Worm (Caenorhabditis elegans) whole organism, young adult: ENCODE results near the gene C16C10.13.

Source experiments
- D2030.7 ChIP-seq: fragments of 200-800 bp; sonication (Bioruptor generic); IDR thresholded peaks from 2 replicates; pipeline ENCODE4 v1.3.6; 2022; ENCODE audit warnings: missing genetic modification reagents, missing genetic modification characterization, missing compliant biosample characterization
- F33H1.4 ChIP-seq: fragments of 200-800 bp; sonication (Bioruptor generic); IDR thresholded peaks from 2 replicates; pipeline ENCODE4 v1.3.6; 2022; ENCODE audit warnings: missing genetic modification reagents, missing genetic modification characterization, missing compliant biosample characterization
- F55B11.4 ChIP-seq: sonication (generic microtip); optimal IDR thresholded peaks from 2 replicates; lab custom pipeline; 2016; ENCODE audit warnings: missing compliant biosample characterization, missing genetic modification characterization, borderline replicate concordance; ENCODE audit not compliant: insufficient read depth
- K11D2.4 ChIP-seq: fragments of 200-800 bp; sonication (Bioruptor generic); IDR thresholded peaks from 2 replicates; pipeline ENCODE4 v1.3.6; 2022; ENCODE audit warnings: missing genetic modification reagents, missing genetic modification characterization, missing compliant biosample characterization
- T07F8.4 ChIP-seq: sonication (generic microtip); optimal IDR thresholded peaks from 2 replicates; lab custom pipeline; 2016; ENCODE audit warnings: mild to moderate bottlenecking, missing genetic modification characterization, moderate library complexity, missing compliant biosample characterization
- T26A5.8 ChIP-seq: sonication (generic microtip); optimal IDR thresholded peaks from 2 replicates; lab custom pipeline; 2016; ENCODE audit warnings: missing genetic modification characterization, missing compliant biosample characterization
- Y53G8AR.9 ChIP-seq: fragments of 200-800 bp; sonication (Bioruptor generic); conservative IDR thresholded peaks from 2 replicates; pipeline ENCODE4 v1.3.6; 2022; ENCODE audit warnings: missing genetic modification reagents, missing genetic modification characterization, missing compliant biosample characterization
- aptf-2 ChIP-seq: fragments of 200-800 bp; sonication (Bioruptor generic); conservative IDR thresholded peaks from 2 replicates; pipeline ENCODE4 v1.3.6; 2022; ENCODE audit warnings: missing genetic modification reagents, missing genetic modification characterization, missing compliant biosample characterization
- atf-7 ChIP-seq: sonication (generic microtip); optimal IDR thresholded peaks from 2 replicates; lab custom pipeline; 2017; ENCODE audit warnings: mild to moderate bottlenecking, missing genetic modification characterization, missing compliant biosample characterization
- attf-6 ChIP-seq: fragments of 200-800 bp; sonication (Bioruptor generic); IDR thresholded peaks from 2 replicates; pipeline ENCODE4 v1.3.6; 2022; ENCODE audit warnings: missing genetic modification reagents, missing genetic modification characterization, missing compliant biosample characterization
- bed-1 ChIP-seq: fragments of 200-800 bp; sonication (Bioruptor generic); IDR thresholded peaks from 2 replicates; pipeline ENCODE4 v1.3.6; 2022; ENCODE audit warnings: missing genetic modification reagents, missing genetic modification characterization, missing compliant biosample characterization
- bed-2 ChIP-seq: fragments of 200-800 bp; sonication (Bioruptor generic); IDR thresholded peaks from 2 replicates; pipeline ENCODE4 v1.3.6; 2022; ENCODE audit warnings: missing genetic modification reagents, missing genetic modification characterization, missing compliant biosample characterization
- cebp-1 ChIP-seq, 2 experiments: fragments of 200-800 bp in 1 of 2; sonication (Bioruptor generic) in 1 of 2; sonication (generic microtip) in 1 of 2; IDR thresholded peaks in 1 of 2; optimal IDR thresholded peaks in 1 of 2; 2 replicates each; pipeline versions ENCODE4 v1.3.6 to Lab custom; 2017 to 2022; ENCODE audit warnings: missing compliant biosample characterization in 2 of 2, missing genetic modification characterization in 2 of 2, mild to moderate bottlenecking in 1 of 2, missing genetic modification reagents in 1 of 2, moderate library complexity in 1 of 2
- cebp-2 ChIP-seq: fragments of 200-800 bp; sonication (Bioruptor generic); IDR thresholded peaks from 2 replicates; pipeline ENCODE4 v1.3.6; 2022; ENCODE audit warnings: missing genetic modification characterization, missing compliant biosample characterization
- ceh-58 ChIP-seq: fragments of 200-800 bp; sonication (Bioruptor generic); IDR thresholded peaks from 2 replicates; pipeline ENCODE4 v1.3.6; 2022; ENCODE audit warnings: missing genetic modification characterization, missing compliant biosample characterization
- ceh-79 ChIP-seq: sonication (generic microtip); optimal IDR thresholded peaks from 2 replicates; lab custom pipeline; 2017; ENCODE audit warnings: mild to moderate bottlenecking, missing genetic modification characterization, missing compliant biosample characterization
- ceh-91 ChIP-seq: fragments of 200-800 bp; sonication (Bioruptor generic); IDR thresholded peaks from 2 replicates; pipeline ENCODE4 v1.3.6; 2022; ENCODE audit warnings: missing genetic modification reagents, missing genetic modification characterization, missing compliant biosample characterization
- chd-7 ChIP-seq: sonication (generic microtip); optimal IDR thresholded peaks from 2 replicates; lab custom pipeline; 2016; ENCODE audit warnings: mild to moderate bottlenecking, missing genetic modification characterization, moderate library complexity, missing compliant biosample characterization
- die-1 ChIP-seq: sonication (generic microtip); optimal IDR thresholded peaks from 2 replicates; lab custom pipeline; 2016; ENCODE audit warnings: missing genotype, mild to moderate bottlenecking, missing genetic modification characterization, missing compliant biosample characterization
- dpl-1 ChIP-seq: fragments of 150-350 bp; optimal IDR thresholded peaks from 2 replicates; lab custom pipeline; 2014; ENCODE audit warnings: missing biosample characterization, missing genetic modification reagents, missing genetic modification characterization
- efl-1 ChIP-seq: fragments of 150-350 bp; optimal IDR thresholded peaks from 2 replicates; lab custom pipeline; 2014; ENCODE audit warnings: missing biosample characterization, missing genetic modification reagents, missing genetic modification characterization
- gei-17 ChIP-seq: fragments of 200-800 bp; sonication (Bioruptor generic); optimal IDR thresholded peaks from 2 replicates; lab custom pipeline; 2018; ENCODE audit warnings: mild to moderate bottlenecking, missing genetic modification characterization, missing compliant biosample characterization
- let-607 ChIP-seq, 2 experiments: fragments of 200-800 bp in 1 of 2; sonication (Bioruptor generic) in 1 of 2; sonication (generic microtip) in 1 of 2; optimal IDR thresholded peaks; 2 replicates each; lab custom pipeline; 2016 to 2018; ENCODE audit warnings: mild to moderate bottlenecking in 2 of 2, missing compliant biosample characterization in 2 of 2, missing genetic modification characterization in 2 of 2, moderate library complexity in 2 of 2, missing genotype in 1 of 2
- lin-26 ChIP-seq: fragments of 200-800 bp; sonication (Bioruptor generic); IDR thresholded peaks from 2 replicates; pipeline ENCODE4 v1.3.6; 2022; ENCODE audit warnings: missing genetic modification reagents, missing genetic modification characterization, missing compliant biosample characterization
- lin-35 ChIP-seq, 3 experiments: fragments of 150-350 bp in 2 of 3; sonication (generic microtip) in 1 of 3; optimal IDR thresholded peaks; 2 replicates each; lab custom pipeline; 2014 to 2018; ENCODE audit warnings: missing biosample characterization in 3 of 3, missing genetic modification characterization in 3 of 3, missing genetic modification reagents in 3 of 3
- lin-40 ChIP-seq: sonication (generic microtip); optimal IDR thresholded peaks from 2 replicates; lab custom pipeline; 2016; ENCODE audit warnings: missing genetic modification characterization, mild to moderate bottlenecking, missing compliant biosample characterization, missing genotype, missing genetic modification reagents
- lin-54 ChIP-seq: fragments of 200-800 bp; sonication (Bioruptor generic); optimal IDR thresholded peaks from 2 replicates; lab custom pipeline; 2018; ENCODE audit warnings: mild to moderate bottlenecking, missing genetic modification characterization, missing compliant biosample characterization
- madf-10 ChIP-seq: sonication (generic microtip); optimal IDR thresholded peaks from 2 replicates; lab custom pipeline; 2016; ENCODE audit warnings: mild to moderate bottlenecking, missing genetic modification characterization, missing compliant biosample characterization
- madf-8 ChIP-seq: fragments of 200-800 bp; sonication (Bioruptor generic); conservative IDR thresholded peaks from 2 replicates; pipeline ENCODE4 v1.3.6; 2022; ENCODE audit warnings: missing genetic modification reagents, missing genetic modification characterization, missing compliant biosample characterization
- mes-4 ChIP-seq: sonication (generic microtip); optimal IDR thresholded peaks from 2 replicates; lab custom pipeline; 2016; ENCODE audit warnings: missing genotype, missing genetic modification characterization, missing compliant biosample characterization
- mxl-1 ChIP-seq: sonication (generic microtip); optimal IDR thresholded peaks from 2 replicates; lab custom pipeline; 2016; ENCODE audit warnings: missing genetic modification characterization, missing compliant biosample characterization
- nhr-120 ChIP-seq: fragments of 200-800 bp; sonication (Bioruptor generic); IDR thresholded peaks from 2 replicates; pipeline ENCODE4 v1.3.6; 2022; ENCODE audit warnings: missing genetic modification characterization, missing compliant biosample characterization
- nhr-179 ChIP-seq: sonication (generic microtip); optimal IDR thresholded peaks from 2 replicates; lab custom pipeline; 2016; ENCODE audit warnings: mild to moderate bottlenecking, missing genetic modification characterization, missing compliant biosample characterization
- pbrm-1 ChIP-seq: fragments of 200-800 bp; sonication (Bioruptor generic); IDR thresholded peaks from 2 replicates; pipeline ENCODE4 v1.3.6; 2022; ENCODE audit warnings: missing genetic modification reagents, missing genetic modification characterization, missing compliant biosample characterization
- pha-4 ChIP-seq: fragments of 150-350 bp; sonication (generic microtip); optimal IDR thresholded peaks from 2 replicates; lab custom pipeline; 2014; ENCODE audit warnings: missing biosample characterization, missing genetic modification reagents, missing genetic modification characterization
- rcor-1 ChIP-seq: fragments of 200-800 bp; sonication (Bioruptor generic); IDR thresholded peaks from 2 replicates; pipeline ENCODE4 v1.3.6; 2022; ENCODE audit warnings: missing genetic modification reagents, missing genetic modification characterization, missing compliant biosample characterization
- repo-1 ChIP-seq: sonication (generic microtip); optimal IDR thresholded peaks from 2 replicates; lab custom pipeline; 2017; ENCODE audit warnings: mild to moderate bottlenecking, missing genetic modification characterization, missing compliant biosample characterization
- sdz-38 ChIP-seq: sonication (generic microtip); optimal IDR thresholded peaks from 2 replicates; lab custom pipeline; 2016; ENCODE audit warnings: missing genotype, missing genetic modification characterization, missing compliant biosample characterization
- sea-2 ChIP-seq: fragments of 200-800 bp; sonication (Bioruptor generic); IDR thresholded peaks from 2 replicates; pipeline ENCODE4 v1.3.6; 2022; ENCODE audit warnings: missing genetic modification characterization, missing compliant biosample characterization
- sptf-2 ChIP-seq: fragments of 200-800 bp; sonication (Bioruptor generic); optimal IDR thresholded peaks from 2 replicates; lab custom pipeline; 2018; ENCODE audit warnings: mild to moderate bottlenecking, missing genetic modification characterization, missing compliant biosample characterization
- tbp1 ChIP-seq: fragments of 200-800 bp; sonication (Bioruptor generic); optimal IDR thresholded peaks from 2 replicates; lab custom pipeline; 2018; ENCODE audit warnings: mild to moderate bottlenecking, missing genetic modification characterization, missing compliant biosample characterization
- tlf-1 ChIP-seq: fragments of 200-800 bp; sonication (Bioruptor generic); optimal IDR thresholded peaks from 2 replicates; lab custom pipeline; 2018; ENCODE audit warnings: mild to moderate bottlenecking, missing genetic modification characterization, missing compliant biosample characterization
- unc-62 ChIP-seq: fragments of 150-350 bp; optimal IDR thresholded peaks from 2 replicates; lab custom pipeline; 2014; ENCODE audit warnings: missing biosample characterization, missing genetic modification reagents, missing genetic modification characterization
- zim-3 ChIP-seq: sonication (generic microtip); optimal IDR thresholded peaks from 2 replicates; lab custom pipeline; 2017; ENCODE audit warnings: mild to moderate bottlenecking, missing genetic modification characterization, moderate library complexity, missing compliant biosample characterization
- ztf-25 ChIP-seq: fragments of 200-800 bp; sonication (Bioruptor generic); IDR thresholded peaks from 2 replicates; pipeline ENCODE4 v1.3.6; 2022; ENCODE audit warnings: missing genetic modification reagents, missing genetic modification characterization, missing compliant biosample characterization
- ztf-26 ChIP-seq: sonication (generic microtip); optimal IDR thresholded peaks from 2 replicates; lab custom pipeline; 2017; ENCODE audit warnings: missing genetic modification characterization, missing compliant biosample characterization
- ztf-28 ChIP-seq: fragments of 200-800 bp; sonication (Bioruptor generic); IDR thresholded peaks from 2 replicates; pipeline ENCODE4 v1.3.6; 2022; ENCODE audit warnings: missing genetic modification reagents, missing genetic modification characterization, missing compliant biosample characterization
- ztf-3 ChIP-seq: fragments of 200-800 bp; sonication (Bioruptor generic); optimal IDR thresholded peaks from 2 replicates; lab custom pipeline; 2018; ENCODE audit warnings: mild to moderate bottlenecking, missing genetic modification characterization, missing compliant biosample characterization
- ztf-6 ChIP-seq: fragments of 200-800 bp; sonication (Bioruptor generic); IDR thresholded peaks from 2 replicates; pipeline ENCODE4 v1.3.6; 2022; ENCODE audit warnings: missing genetic modification reagents, missing genetic modification characterization, missing compliant biosample characterization

The C16C10.13 gene

ce11 chrIII:4176109-4176596, at the start of gene C16C10.13, which contains the start of gene hrde-1:
Gene C16C10.13 (plus strand): TSS chrIII:4176440.
Gene hrde-1 (minus strand): TSS chrIII:4176159.
- TF ChIP-seq pha-4 (tag; lab: Kevin White, UChicago) (no peak), ztf-6 (GFP tag; lab: Robert Waterston, UW) (no peak), repo-1 (no peak), efl-1 (GFP tag; lab: Kevin White, UChicago) (peak; percentile 97), bed-1 (no peak), chd-7 (tag; lab: Kevin White, UChicago) (no peak), nhr-179 (tag; lab: Kevin White, UChicago) (no peak), Y53G8AR.9 (peak; percentile 44; the same call in 1 of the 2 replicates), madf-10 (tag; lab: Kevin White, UChicago) (no peak), gei-17 (GFP tag; lab: Kevin White, UChicago) (no peak), ztf-3 (no peak), tlf-1 (GFP tag; lab: Kevin White, UChicago) (peak; percentile 79), ceh-58 (no peak), dpl-1 (GFP tag; lab: Kevin White, UChicago) (peak; percentile 80), sea-2 (GFP tag; lab: Robert Waterston, UW) (no peak), tbp1 (peak; percentile 49), pbrm-1 (GFP tag; lab: Robert Waterston, UW) (peak; percentile 70), lin-54 (GFP tag; lab: Kevin White, UChicago) (peak; percentile 88), sdz-38 (tag; lab: Kevin White, UChicago) (no peak), T07F8.4 (tag; lab: Kevin White, UChicago) (no peak), ztf-25 (no peak), unc-62 (GFP tag; lab: Kevin White, UChicago) (no peak), mxl-1 (tag; lab: Kevin White, UChicago) (no peak), bed-2 (no peak), ztf-28 (GFP tag; lab: Robert Waterston, UW) (no peak), cebp-2 (GFP tag; lab: Robert Waterston, UW) (no peak), rcor-1 (peak; percentile 80), T26A5.8 (tag; lab: Kevin White, UChicago) (no peak), madf-8 (GFP tag; lab: Robert Waterston, UW) (peak; percentile 98), sptf-2 (GFP tag; lab: Kevin White, UChicago) (no peak), attf-6 (GFP tag; lab: Robert Waterston, UW) (0 out of 2 replicates have a peak, but pooled peaks have one; percentile 17), F33H1.4 (GFP tag; lab: Robert Waterston, UW) (peak; percentile 78), nhr-120 (no peak), ceh-79 (tag; lab: Kevin White, UChicago) (no peak), D2030.7 (GFP tag; lab: Robert Waterston, UW) (peak; percentile 91), K11D2.4 (GFP tag; lab: Robert Waterston, UW) (no peak), die-1 (tag; lab: Kevin White, UChicago) (no peak), let-607 (tag; optimal IDR thresholded peaks at IDR 0.05; lab: Kevin White, UChicago) (no peak), mes-4 (tag; lab: Kevin White, UChicago) (no peak), zim-3 (no peak), aptf-2 (no peak), cebp-1 (GFP tag; IDR thresholded peaks at IDR 0.05; lab: Robert Waterston, UW) (no peak), cebp-1 (tag; optimal IDR thresholded peaks at IDR 0.05; lab: Kevin White, UChicago) (no peak), lin-26 (no peak), lin-40 (tag; lab: Kevin White, UChicago) (no peak), ztf-26 (tag; lab: Kevin White, UChicago) (no peak), ceh-91 (GFP tag; lab: Robert Waterston, UW) (peak; percentile 95), atf-7 (tag; lab: Kevin White, UChicago) (no peak), F55B11.4 (tag; lab: Kevin White, UChicago) (no peak), lin-35 (GFP tag; optimal IDR thresholded peaks at IDR 0.05; lab: Kevin White, UChicago) (no peak)
